Fruit fly (Drosophila melanogaster) whole organism, embryonic: ENCODE results near the gene wuho.

Source experiments
- B-H1 ChIP-seq: fragments of 200-800 bp; sonication (Bioruptor generic); IDR thresholded peaks from 3 replicates; pipeline ENCODE4 v1.3.6; 2022; ENCODE audit warnings: missing biosample characterization, missing genetic modification characterization
- CG1024 ChIP-seq: fragments of 200-800 bp; sonication (Bioruptor generic); IDR thresholded peaks from 2 replicates; pipeline ENCODE4 v1.3.6; 2022; ENCODE audit warnings: missing biosample characterization, missing genetic modification characterization
- CG10274 ChIP-seq: fragments of 200-800 bp; sonication (Bioruptor generic); optimal IDR thresholded peaks from 3 replicates; lab custom pipeline; 2017; ENCODE audit warnings: missing biosample characterization, mild to moderate bottlenecking, missing genetic modification characterization
- CG10959 ChIP-seq: fragments of 200-800 bp; sonication (Bioruptor generic); IDR thresholded peaks from 2 replicates; pipeline ENCODE4 v1.3.6; 2022; ENCODE audit warnings: missing biosample characterization, missing genetic modification characterization
- CG13296 ChIP-seq: fragments of 200-800 bp; sonication (Bioruptor generic); optimal IDR thresholded peaks from 3 replicates; lab custom pipeline; 2018; ENCODE audit warnings: missing biosample characterization, mild to moderate bottlenecking, missing genetic modification characterization
- CG16779 ChIP-seq: fragments of 200-800 bp; sonication (Bioruptor generic); IDR thresholded peaks from 2 replicates; pipeline ENCODE4 v1.3.6; 2022; ENCODE audit warnings: missing biosample characterization, missing genetic modification characterization
- CG17361 ChIP-seq: fragments of 200-800 bp; sonication (Bioruptor generic); IDR thresholded peaks from 3 replicates; pipeline ENCODE4 v1.3.6; 2022; ENCODE audit warnings: missing biosample characterization, missing genetic modification characterization
- CG17829 ChIP-seq: fragments of 200-800 bp; optimal IDR thresholded peaks from 2 replicates; lab custom pipeline; 2019; ENCODE audit warnings: missing biosample characterization, mild to moderate bottlenecking, missing genetic modification characterization, moderate library complexity
- CG4360 ChIP-seq: fragments of 200-800 bp; sonication (Bioruptor generic); IDR thresholded peaks from 2 replicates; pipeline ENCODE4 v1.3.6; 2022; ENCODE audit warnings: missing biosample characterization, missing genetic modification characterization
- CG4404 ChIP-seq: fragments of 200-800 bp; sonication (Bioruptor generic); IDR thresholded peaks from 2 replicates; pipeline ENCODE4 v1.3.6; 2022; ENCODE audit warnings: missing biosample characterization, missing genetic modification characterization
- CG4820 ChIP-seq: fragments of 200-800 bp; sonication (Bioruptor generic); optimal IDR thresholded peaks from 3 replicates; lab custom pipeline; 2016; ENCODE audit warnings: missing biosample characterization, missing genetic modification characterization
- CG6765 ChIP-seq: fragments of 200-800 bp; sonication (Bioruptor generic); optimal IDR thresholded peaks from 3 replicates; lab custom pipeline; 2017; ENCODE audit warnings: missing biosample characterization, mild to moderate bottlenecking, missing genetic modification characterization
- CG7357 ChIP-seq: fragments of 200-800 bp; sonication (Bioruptor generic); IDR thresholded peaks from 3 replicates; pipeline ENCODE4 v1.3.6; 2022; ENCODE audit warnings: missing biosample characterization, missing genetic modification characterization
- CG7928 ChIP-seq: fragments of 200-800 bp; sonication (Bioruptor generic); optimal IDR thresholded peaks from 2 replicates; lab custom pipeline; 2017; ENCODE audit warnings: missing biosample characterization, mild to moderate bottlenecking, missing genetic modification characterization
- CG8281 ChIP-seq: fragments of 200-800 bp; sonication (Bioruptor generic); optimal IDR thresholded peaks from 2 replicates; lab custom pipeline; 2018; ENCODE audit warnings: missing biosample characterization, mild to moderate bottlenecking, missing genetic modification characterization, moderate library complexity
- CG8478 ChIP-seq: fragments of >200 bp; optimal IDR thresholded peaks from 2 replicates; lab custom pipeline; 2018
- CG9727 ChIP-seq: fragments of 200-800 bp; sonication (Bioruptor generic); optimal IDR thresholded peaks from 3 replicates; lab custom pipeline; 2017; ENCODE audit warnings: missing biosample characterization, mild to moderate bottlenecking, missing genetic modification characterization
- CHES-1-like ChIP-seq: fragments of 200-800 bp; sonication (Bioruptor generic); optimal IDR thresholded peaks from 2 replicates; lab custom pipeline; 2016; ENCODE audit warnings: missing biosample characterization, missing genetic modification characterization
- CkIIα-i1 ChIP-seq: fragments of 200-800 bp; sonication (Bioruptor generic); IDR thresholded peaks from 2 replicates; pipeline ENCODE4 v1.3.6; 2022; ENCODE audit warnings: missing biosample characterization, missing genetic modification characterization
- Dfd ChIP-seq, 2 experiments: fragments of >200 bp; optimal IDR thresholded peaks; 2 replicates each; lab custom pipeline; 2017; ENCODE audit warnings: missing biosample characterization in 2 of 2, missing genetic modification characterization in 2 of 2
- Dip2 ChIP-seq: fragments of 200-800 bp; sonication (Bioruptor generic); IDR thresholded peaks from 2 replicates; pipeline ENCODE4 v1.3.6; 2022; ENCODE audit warnings: missing biosample characterization, missing genetic modification characterization
- E2f1 ChIP-seq: fragments of 200-800 bp; sonication (Bioruptor generic); IDR thresholded peaks from 2 replicates; pipeline ENCODE4 v1.3.6; 2022; ENCODE audit warnings: missing biosample characterization, missing genetic modification characterization
- Elba2 ChIP-seq: fragments of 200-800 bp; sonication (Bioruptor generic); optimal IDR thresholded peaks from 3 replicates; lab custom pipeline; 2016; ENCODE audit warnings: missing biosample characterization, missing genetic modification characterization
- Ets65A ChIP-seq: fragments of 200-800 bp; sonication (Bioruptor generic); peaks from one replicate; lab custom pipeline; 2016; ENCODE audit warnings: missing biosample characterization, missing genetic modification characterization
- Gsc ChIP-seq: fragments of 200-800 bp; sonication (Bioruptor generic); IDR thresholded peaks from 2 replicates; pipeline ENCODE4 v1.3.6; 2022; ENCODE audit warnings: missing biosample characterization, missing genetic modification characterization
- H15 ChIP-seq: fragments of 200-800 bp; sonication (Bioruptor generic); IDR thresholded peaks from 3 replicates; pipeline ENCODE4 v1.3.6; 2022; ENCODE audit warnings: missing biosample characterization, missing genetic modification characterization
- HLH4C ChIP-seq: fragments of 200-800 bp; sonication (Bioruptor generic); IDR thresholded peaks from 3 replicates; pipeline ENCODE4 v1.3.6; 2022; ENCODE audit warnings: missing biosample characterization, missing genetic modification characterization; ENCODE audit not compliant: partially characterized antibody
- Hr51 ChIP-seq, 2 experiments: fragments of 200-800 bp; sonication (Bioruptor generic); optimal IDR thresholded peaks; 2 replicates in 1 of 2; 3 replicates in 1 of 2; lab custom pipeline; 2016 to 2018; ENCODE audit warnings: missing biosample characterization in 2 of 2, missing genetic modification characterization in 2 of 2, mild to moderate bottlenecking in 1 of 2, moderate library complexity in 1 of 2
- Hr78 ChIP-seq, 2 experiments: fragments of 200-800 bp in 1 of 2; fragments of >200 bp in 1 of 2; sonication (Bioruptor generic) in 1 of 2; optimal IDR thresholded peaks; 2 replicates each; lab custom pipeline; 2017 to 2019; ENCODE audit warnings: missing biosample characterization in 2 of 2, missing genetic modification characterization in 2 of 2, mild to moderate bottlenecking in 1 of 2, moderate library complexity in 1 of 2
- MESR4 ChIP-seq: fragments of 200-800 bp; sonication (Bioruptor generic); optimal IDR thresholded peaks from 2 replicates; lab custom pipeline; 2018; ENCODE audit warnings: missing biosample characterization, mild to moderate bottlenecking, missing genetic modification characterization, moderate library complexity
- Med ChIP-seq: fragments of 200-800 bp; sonication (Bioruptor generic); peaks from one replicate; lab custom pipeline; 2016; ENCODE audit warnings: missing biosample characterization, missing genetic modification characterization, mild to moderate bottlenecking, inconsistent platforms, moderate library complexity
- NK7.1 ChIP-seq: fragments of 200-800 bp; sonication (Bioruptor generic); optimal IDR thresholded peaks from 3 replicates; lab custom pipeline; 2016; ENCODE audit warnings: missing biosample characterization, missing genetic modification characterization
- YL-1 ChIP-seq: fragments of 200-800 bp; sonication (Bioruptor generic); optimal IDR thresholded peaks from 3 replicates; lab custom pipeline; 2017; ENCODE audit warnings: missing biosample characterization, mild to moderate bottlenecking, missing genetic modification characterization
- amos ChIP-seq: fragments of 200-800 bp; sonication (Bioruptor generic); IDR thresholded peaks from 2 replicates; pipeline ENCODE4 v1.3.6; 2022; ENCODE audit warnings: missing biosample characterization, missing genetic modification characterization; ENCODE audit not compliant: partially characterized antibody
- ash1 ChIP-seq: fragments of 200-800 bp; sonication (Bioruptor generic); optimal IDR thresholded peaks from 2 replicates; lab custom pipeline; 2018; ENCODE audit warnings: missing biosample characterization, mild to moderate bottlenecking, missing genetic modification characterization
- az2 ChIP-seq: fragments of 200-800 bp; sonication (Bioruptor generic); optimal IDR thresholded peaks from 3 replicates; lab custom pipeline; 2016; ENCODE audit warnings: missing biosample characterization, missing genetic modification characterization
- ci ChIP-seq: fragments of 200-800 bp; sonication (Bioruptor generic); IDR thresholded peaks from 3 replicates; pipeline ENCODE4 v1.3.6; 2022; ENCODE audit warnings: missing biosample characterization, missing genetic modification characterization
- dm ChIP-seq: fragments of 200-800 bp; sonication (Bioruptor generic); optimal IDR thresholded peaks from 3 replicates; lab custom pipeline; 2016; ENCODE audit warnings: missing biosample characterization, missing genetic modification characterization
- eyg ChIP-seq: fragments of 200-800 bp; sonication (Bioruptor generic); optimal IDR thresholded peaks from 3 replicates; lab custom pipeline; 2016; ENCODE audit warnings: missing biosample characterization, missing genetic modification characterization
- gfzf ChIP-seq: fragments of 200-800 bp; sonication (Bioruptor generic); optimal IDR thresholded peaks from 2 replicates; lab custom pipeline; 2016; ENCODE audit warnings: missing biosample characterization, mild to moderate bottlenecking, missing genetic modification characterization, moderate library complexity
- grau ChIP-seq: fragments of 200-800 bp; optimal IDR thresholded peaks from 3 replicates; lab custom pipeline; 2019; ENCODE audit warnings: missing biosample characterization, mild to moderate bottlenecking, missing genetic modification characterization, moderate library complexity
- gro ChIP-seq: fragments of 200-800 bp; sonication (Bioruptor generic); optimal IDR thresholded peaks from 2 replicates; lab custom pipeline; 2016; ENCODE audit warnings: missing biosample characterization, missing genetic modification characterization
- h ChIP-seq: fragments of >200 bp; optimal IDR thresholded peaks from 2 replicates; lab custom pipeline; 2017
- insv ChIP-seq, 2 experiments: fragments of 200-800 bp; sonication (Bioruptor generic); optimal IDR thresholded peaks; 3 replicates each; lab custom pipeline; 2016 to 2018; ENCODE audit warnings: missing biosample characterization in 2 of 2, missing genetic modification characterization in 2 of 2
- jumu ChIP-seq: fragments of 200-800 bp; sonication (Bioruptor generic); optimal IDR thresholded peaks from 3 replicates; lab custom pipeline; 2016; ENCODE audit warnings: missing biosample characterization, missing genetic modification characterization
- ken ChIP-seq: fragments of 200-800 bp; sonication (Bioruptor generic); IDR thresholded peaks from 3 replicates; pipeline ENCODE4 v1.3.6; 2022; ENCODE audit warnings: missing biosample characterization, missing genetic modification characterization
- nerfin-1 ChIP-seq: fragments of 200-800 bp; sonication (Bioruptor generic); optimal IDR thresholded peaks from 3 replicates; lab custom pipeline; 2019; ENCODE audit warnings: missing biosample characterization, mild to moderate bottlenecking, missing genetic modification characterization, moderate library complexity
- nerfin-2 ChIP-seq: fragments of 200-800 bp; sonication (Bioruptor generic); IDR thresholded peaks from 2 replicates; pipeline ENCODE4 v1.3.6; 2022; ENCODE audit warnings: missing biosample characterization, missing genetic modification characterization; ENCODE audit not compliant: partially characterized antibody
- pan ChIP-seq, 4 experiments: fragments of >200 bp in 3 of 4; fragments of 200-800 bp in 1 of 4; sonication (Bioruptor generic) in 1 of 4; optimal IDR thresholded peaks in 3 of 4; IDR thresholded peaks in 1 of 4; 2 replicates each; pipeline versions ENCODE4 v1.3.6 to Lab custom; 2017 to 2022; ENCODE audit warnings: missing biosample characterization in 2 of 4, missing genetic modification characterization in 2 of 4, mixed read lengths in 1 of 4
- pum ChIP-seq: fragments of 200-800 bp; sonication (Bioruptor generic); optimal IDR thresholded peaks from 2 replicates; lab custom pipeline; 2016; ENCODE audit warnings: missing biosample characterization, missing genetic modification characterization
- shn ChIP-seq: fragments of 200-800 bp; sonication (Bioruptor generic); optimal IDR thresholded peaks from 3 replicates; lab custom pipeline; 2016; ENCODE audit warnings: missing biosample characterization, missing genetic modification characterization
- twi ChIP-seq: fragments of 200-800 bp; optimal IDR thresholded peaks from 2 replicates; lab custom pipeline; 2019; ENCODE audit warnings: missing biosample characterization, mild to moderate bottlenecking, missing genetic modification characterization, moderate library complexity

The wuho gene

dm6 chrX:6254617-6255349 is 33.1 kb upstream of the wuho start (continued):
- peak; percentile 60 for TF ChIP-seq Med (GFP tag; lab: Kevin White, UChicago)
- TF ChIP-seq CG10959 = no peak
- TF ChIP-seq ken (GFP tag; lab: Robert Waterston, UW) = no peak
- TF ChIP-seq CG17361 (GFP tag; lab: Robert Waterston, UW) = no peak
- TF ChIP-seq CG10274 (GFP tag; lab: Kevin White, UChicago) = no peak
- TF ChIP-seq CG8478 (lab: Kevin White, UChicago) = no peak
- TF ChIP-seq CG4820 (GFP tag; lab: Kevin White, UChicago) = no peak
- no peak for TF ChIP-seq gro
- TF ChIP-seq CG16779 (GFP tag; lab: Robert Waterston, UW) = no peak
- no peak for TF ChIP-seq Dfd (GFP tag; optimal IDR thresholded peaks at IDR 0.05; lab: Kevin White, UChicago)
- no peak for TF ChIP-seq B-H1 (GFP tag; lab: Robert Waterston, UW)
- TF ChIP-seq CG6765 (GFP tag; lab: Kevin White, UChicago) = no peak
- TF ChIP-seq pum (GFP tag; lab: Kevin White, UChicago) = no peak
- TF ChIP-seq CkIIα-i1 (GFP tag; lab: Robert Waterston, UW) = no peak
- no peak for TF ChIP-seq CG17829 (tag; lab: Kevin White, UChicago)
- peak; percentile 84 to 95 for TF ChIP-seq insv (GFP tag; optimal IDR thresholded peaks at IDR 0.05; lab: Kevin White, UChicago)
- TF ChIP-seq CHES-1-like (GFP tag; lab: Kevin White, UChicago) = no peak
- no peak for TF ChIP-seq CG4404 (GFP tag; lab: Robert Waterston, UW)
- TF ChIP-seq Ets65A (GFP tag; lab: Kevin White, UChicago) = no peak
- TF ChIP-seq Dip2 (GFP tag; lab: Robert Waterston, UW) = no peak
- TF ChIP-seq Elba2 (GFP tag; lab: Kevin White, UChicago) = peak; percentile 83
- TF ChIP-seq eyg = no peak
- no peak for TF ChIP-seq NK7.1 (GFP tag; lab: Kevin White, UChicago)
- no peak for TF ChIP-seq CG1024 (GFP tag; lab: Robert Waterston, UW)
- no peak for TF ChIP-seq Gsc (GFP tag; lab: Robert Waterston, UW)
- no peak for TF ChIP-seq pan (optimal IDR thresholded peaks at IDR 0.05; lab: Kevin White, UChicago)
- no peak for TF ChIP-seq pan (GFP tag; optimal IDR thresholded peaks at IDR 0.05 in 1 of 2, IDR thresholded peaks at IDR 0.05 in 1 of 2)
- TF ChIP-seq E2f1 = no peak
- TF ChIP-seq ci (GFP tag; lab: Robert Waterston, UW) = peak; percentile 25; the same call in 1 of the 3 replicates
- TF ChIP-seq MESR4 (GFP tag; lab: Kevin White, UChicago) = peak; percentile 30
- TF ChIP-seq dm = no peak
- peak; percentile 19 for TF ChIP-seq nerfin-1 (tag; lab: Kevin White, UChicago)
- no peak for TF ChIP-seq YL-1 (GFP tag; lab: Kevin White, UChicago)
- no peak for TF ChIP-seq CG9727 (GFP tag; lab: Kevin White, UChicago)
- TF ChIP-seq shn (GFP tag; lab: Kevin White, UChicago) = no peak
- TF ChIP-seq H15 = no peak
- TF ChIP-seq grau (tag; lab: Kevin White, UChicago) = no peak
- no peak for TF ChIP-seq Hr78 (GFP tag; optimal IDR thresholded peaks at IDR 0.05; lab: Kevin White, UChicago)
- no peak for TF ChIP-seq CG8281 (tag; lab: Kevin White, UChicago)
- TF ChIP-seq gfzf (GFP tag; lab: Kevin White, UChicago) = no peak

- TF ChIP-seq twi (tag; lab: Kevin White, UChicago) (peak; percentile 29), CG7928 (no peak), amos (peak; percentile 83), nerfin-2 (GFP tag; lab: Robert Waterston, UW) (peak; percentile 89), CG7357 (GFP tag; lab: Robert Waterston, UW) (no peak), Hr51 (GFP tag; optimal IDR thresholded peaks at IDR 0.05; lab: Kevin White, UChicago) (peak in 1 of 2 experiments; percentile 35), jumu (no peak), HLH4C (GFP tag; lab: Robert Waterston, UW) (peak; percentile 92), CG4360 (no peak), az2 (GFP tag; lab: Kevin White, UChicago) (peak; percentile 42), CG13296 (peak; percentile 19), ash1 (GFP tag; lab: Kevin White, UChicago) (no peak), h (no peak)
Observed at dm6 chrX:6255414-6255915, 32.4 kb upstream of the wuho start, which contains the start of the genes Rbcn-3A and Spx. Gene Rbcn-3A (minus strand): TSS chrX:6255487. Gene Spx (plus strand): TSS chrX:6255822.
